Worm (Caenorhabditis elegans) whole organism, early embryonic: ENCODE measurements around the gene R11E3.2.

Source experiments
- B0310.2 ChIP-seq: sonication (generic microtip); optimal IDR thresholded peaks from 2 replicates; lab custom pipeline; 2016; ENCODE audit warnings: mild to moderate bottlenecking, missing genetic modification characterization, missing compliant biosample characterization
- aly-1 ChIP-seq: sonication (generic microtip); optimal IDR thresholded peaks from 2 replicates; lab custom pipeline; 2016; ENCODE audit warnings: missing genetic modification characterization, missing compliant biosample characterization
- ama-1 ChIP-seq: fragments of 150-350 bp; optimal IDR thresholded peaks from 2 replicates; lab custom pipeline; 2014
- ceh-13 ChIP-seq: fragments of 200-800 bp; sonication (Bioruptor generic); optimal IDR thresholded peaks from 2 replicates; lab custom pipeline; 2018; ENCODE audit warnings: mild to moderate bottlenecking, missing genetic modification characterization, missing compliant biosample characterization
- ceh-36 ChIP-seq: sonication (generic microtip); optimal IDR thresholded peaks from 2 replicates; lab custom pipeline; 2016; ENCODE audit warnings: missing genetic modification characterization, inconsistent platforms, missing compliant biosample characterization
- flt-1 ChIP-seq: fragments of 200-800 bp; sonication (Bioruptor generic); IDR thresholded peaks from 2 replicates; pipeline ENCODE4 v1.3.6; 2022; ENCODE audit warnings: missing genetic modification characterization, missing compliant biosample characterization
- scrt-1 ChIP-seq: fragments of 200-800 bp; sonication (Bioruptor generic); IDR thresholded peaks from 2 replicates; pipeline ENCODE4 v1.3.6; 2022; ENCODE audit warnings: missing genetic modification characterization, missing compliant biosample characterization
- tbx-11 ChIP-seq: fragments of 200-800 bp; sonication (Bioruptor generic); IDR thresholded peaks from 2 replicates; pipeline ENCODE4 v1.3.6; 2022; ENCODE audit warnings: missing genetic modification characterization, missing compliant biosample characterization
- tra-4 ChIP-seq: sonication (generic microtip); optimal IDR thresholded peaks from 2 replicates; lab custom pipeline; 2017; ENCODE audit warnings: missing genetic modification characterization, missing compliant biosample characterization

DNA sequence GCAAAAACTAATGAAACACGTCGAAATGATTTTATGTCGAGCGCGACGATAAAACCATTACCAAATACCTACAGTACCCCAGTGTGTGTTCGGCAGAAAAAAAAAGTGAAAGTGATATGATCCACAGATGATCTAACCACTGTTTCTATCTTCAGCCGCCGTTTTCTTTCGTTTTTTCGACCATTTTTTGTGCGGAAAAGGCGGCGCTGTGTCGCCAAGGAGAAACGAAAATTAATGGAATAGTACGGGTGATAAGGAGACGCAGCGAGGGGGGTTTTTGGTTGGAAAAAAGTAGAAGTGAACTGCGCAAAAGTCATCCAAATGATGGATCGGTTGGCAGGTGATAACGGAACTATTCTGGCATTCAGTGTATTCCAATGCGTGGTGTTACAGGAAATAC is 23.2 kb downstream of the R11E3.2 start:
- TF ChIP-seq ceh-13 (GFP tag; lab: Kevin White, UChicago) (no peak), ama-1 (lab: Kevin White, UChicago) (no peak), ceh-36 (tag; lab: Kevin White, UChicago) (no peak), flt-1 (GFP tag; lab: Robert Waterston, UW) (no peak), aly-1 (tag; lab: Kevin White, UChicago) (no peak), B0310.2 (tag; lab: Kevin White, UChicago) (no peak), scrt-1 (GFP tag; lab: Robert Waterston, UW) (no peak), tra-4 (tag; lab: Kevin White, UChicago) (no peak), tbx-11 (no peak)
